Fruit fly (Drosophila melanogaster) whole organism, embryonic: Measurements from ENCODE around the gene dock.

ENCODE experiments used
- Atf6 ChIP-seq: fragments of 200-800 bp; sonication (Bioruptor generic); IDR thresholded peaks from 2 replicates; pipeline ENCODE4 v1.3.6; 2022; ENCODE audit warnings: missing biosample characterization, missing genetic modification characterization
- Bdp1 ChIP-seq: fragments of 200-800 bp; sonication (Bioruptor generic); optimal IDR thresholded peaks from 3 replicates; lab custom pipeline; 2016; ENCODE audit warnings: missing biosample characterization, missing genetic modification characterization
- CG10209 ChIP-seq: fragments of 200-800 bp; sonication (Bioruptor generic); optimal IDR thresholded peaks from 3 replicates; lab custom pipeline; 2017; ENCODE audit warnings: missing biosample characterization, mild to moderate bottlenecking, missing genetic modification characterization, missing genetic modification reagents
- CG10565 ChIP-seq: fragments of 200-800 bp; sonication (Bioruptor generic); optimal IDR thresholded peaks from 3 replicates; lab custom pipeline; 2016; ENCODE audit warnings: missing biosample characterization, mild to moderate bottlenecking, missing genetic modification characterization
- CG12155 ChIP-seq: fragments of 200-800 bp; sonication (Bioruptor generic); optimal IDR thresholded peaks from 3 replicates; lab custom pipeline; 2016; ENCODE audit warnings: missing biosample characterization, missing genetic modification characterization
- CG12391 ChIP-seq: fragments of 200-800 bp; sonication (Bioruptor generic); optimal IDR thresholded peaks from 3 replicates; lab custom pipeline; 2018; ENCODE audit warnings: missing biosample characterization, mild to moderate bottlenecking, missing genetic modification characterization, moderate library complexity
- CG12659 ChIP-seq: fragments of 200-800 bp; sonication (Bioruptor generic); optimal IDR thresholded peaks from 3 replicates; lab custom pipeline; 2017; ENCODE audit warnings: mild to moderate bottlenecking, missing biosample characterization, missing genetic modification reagents, missing genetic modification characterization
- CG14667 ChIP-seq: fragments of 200-800 bp; sonication (Bioruptor generic); IDR thresholded peaks from 2 replicates; pipeline ENCODE4 v1.3.6; 2022; ENCODE audit warnings: missing biosample characterization, missing genetic modification characterization
- CG14710 ChIP-seq: fragments of 200-800 bp; sonication (Bioruptor generic); optimal IDR thresholded peaks from 3 replicates; lab custom pipeline; 2019; ENCODE audit warnings: missing biosample characterization, mild to moderate bottlenecking, missing genetic modification characterization, moderate library complexity
- CG14965 ChIP-seq: fragments of 200-800 bp; sonication (Bioruptor generic); optimal IDR thresholded peaks from 2 replicates; lab custom pipeline; 2016; ENCODE audit warnings: missing biosample characterization, missing genetic modification characterization, borderline replicate concordance
- CG17328 ChIP-seq: fragments of 200-800 bp; sonication (Bioruptor generic); IDR thresholded peaks from 2 replicates; pipeline ENCODE4 v1.3.6; 2022; ENCODE audit warnings: missing biosample characterization, missing genetic modification characterization
- CG18599 ChIP-seq: fragments of 200-800 bp; sonication (Bioruptor generic); optimal IDR thresholded peaks from 3 replicates; lab custom pipeline; 2017; ENCODE audit warnings: missing biosample characterization, missing genetic modification characterization, mild to moderate bottlenecking, moderate library complexity, missing genetic modification reagents
- CG2116 ChIP-seq: fragments of 200-800 bp; sonication (Bioruptor generic); optimal IDR thresholded peaks from 3 replicates; lab custom pipeline; 2018; ENCODE audit warnings: missing biosample characterization, mild to moderate bottlenecking, missing genetic modification characterization
- CG2202 ChIP-seq: fragments of 200-800 bp; sonication (Bioruptor generic); optimal IDR thresholded peaks from 2 replicates; lab custom pipeline; 2018; ENCODE audit warnings: missing biosample characterization, mild to moderate bottlenecking, missing genetic modification characterization
- CG31441 ChIP-seq: fragments of 200-800 bp; sonication (Bioruptor generic); IDR thresholded peaks from 2 replicates; pipeline ENCODE4 v1.3.6; 2022; ENCODE audit warnings: missing biosample characterization, missing genetic modification characterization
- CG3163 ChIP-seq: fragments of 200-800 bp; sonication (Bioruptor generic); optimal IDR thresholded peaks from 3 replicates; lab custom pipeline; 2016; ENCODE audit warnings: missing biosample characterization, missing genetic modification characterization
- CG33213 ChIP-seq: fragments of 200-800 bp; sonication (Bioruptor generic); optimal IDR thresholded peaks from 3 replicates; lab custom pipeline; 2016; ENCODE audit warnings: missing biosample characterization, missing genetic modification characterization
- CG4282 ChIP-seq: fragments of 200-800 bp; sonication (Bioruptor generic); optimal IDR thresholded peaks from 2 replicates; lab custom pipeline; 2016; ENCODE audit warnings: missing biosample characterization, missing genetic modification characterization
- CG4730 ChIP-seq: fragments of 200-800 bp; sonication (Bioruptor generic); IDR thresholded peaks from 2 replicates; pipeline ENCODE4 v1.3.6; 2022; ENCODE audit warnings: missing biosample characterization, missing genetic modification characterization
- CG5180 ChIP-seq: fragments of 200-800 bp; sonication (Bioruptor generic); optimal IDR thresholded peaks from 3 replicates; lab custom pipeline; 2017; ENCODE audit warnings: missing biosample characterization, missing genetic modification characterization, mild to moderate bottlenecking, moderate library complexity, missing genetic modification reagents
- CG5953 ChIP-seq: fragments of 200-800 bp; sonication (Bioruptor generic); IDR thresholded peaks from 2 replicates; pipeline ENCODE4 v1.3.6; 2022; ENCODE audit warnings: missing biosample characterization, missing genetic modification characterization
- CG7786 ChIP-seq: fragments of 200-800 bp; sonication (Bioruptor generic); optimal IDR thresholded peaks from 2 replicates; lab custom pipeline; 2016; ENCODE audit warnings: missing biosample characterization, missing genetic modification characterization
- CG9876 ChIP-seq: fragments of 200-800 bp; sonication (Bioruptor generic); optimal IDR thresholded peaks from 2 replicates; lab custom pipeline; 2016; ENCODE audit warnings: missing biosample characterization, missing genetic modification characterization
- CkIIα-i1 ChIP-seq: fragments of 200-800 bp; sonication (Bioruptor generic); IDR thresholded peaks from 2 replicates; pipeline ENCODE4 v1.3.6; 2022; ENCODE audit warnings: missing biosample characterization, missing genetic modification characterization
- CoRest ChIP-seq: fragments of 200-800 bp; sonication (Bioruptor generic); optimal IDR thresholded peaks from 3 replicates; lab custom pipeline; 2018; ENCODE audit warnings: missing biosample characterization, mild to moderate bottlenecking, missing genetic modification characterization, moderate library complexity
- Dp ChIP-seq: fragments of 200-800 bp; sonication (Bioruptor generic); optimal IDR thresholded peaks from 2 replicates; lab custom pipeline; 2018; ENCODE audit warnings: missing biosample characterization, mild to moderate bottlenecking, missing genetic modification characterization, moderate library complexity
- Hr78 ChIP-seq, 2 experiments: fragments of 200-800 bp in 1 of 2; fragments of >200 bp in 1 of 2; sonication (Bioruptor generic) in 1 of 2; optimal IDR thresholded peaks; 2 replicates each; lab custom pipeline; 2017 to 2019; ENCODE audit warnings: missing biosample characterization in 2 of 2, missing genetic modification characterization in 2 of 2, mild to moderate bottlenecking in 1 of 2, moderate library complexity in 1 of 2
- Mrtf ChIP-seq: fragments of 200-800 bp; sonication (Bioruptor generic); IDR thresholded peaks from 3 replicates; pipeline ENCODE4 v1.3.6; 2022; ENCODE audit warnings: missing biosample characterization, missing genetic modification characterization
- NC2α ChIP-seq: fragments of 200-800 bp; sonication (Bioruptor generic); optimal IDR thresholded peaks from 2 replicates; lab custom pipeline; 2016; ENCODE audit warnings: missing biosample characterization, missing genetic modification characterization
- NK7.1 ChIP-seq: fragments of 200-800 bp; sonication (Bioruptor generic); optimal IDR thresholded peaks from 3 replicates; lab custom pipeline; 2016; ENCODE audit warnings: missing biosample characterization, missing genetic modification characterization
- Sry-δ ChIP-seq: fragments of 200-800 bp; sonication (Bioruptor generic); optimal IDR thresholded peaks from 2 replicates; lab custom pipeline; 2016; ENCODE audit warnings: missing biosample characterization, missing genetic modification characterization
- Usf ChIP-seq: fragments of 200-800 bp; sonication (Bioruptor generic); optimal IDR thresholded peaks from 2 replicates; lab custom pipeline; 2017; ENCODE audit warnings: missing genotype, missing biosample characterization, missing genetic modification characterization
- ara ChIP-seq: fragments of 200-800 bp; sonication (Bioruptor generic); IDR thresholded peaks from 2 replicates; pipeline ENCODE4 v1.3.6; 2022; ENCODE audit warnings: missing biosample characterization, missing genetic modification characterization
- ash1 ChIP-seq: fragments of 200-800 bp; sonication (Bioruptor generic); optimal IDR thresholded peaks from 2 replicates; lab custom pipeline; 2018; ENCODE audit warnings: missing biosample characterization, mild to moderate bottlenecking, missing genetic modification characterization
- az2 ChIP-seq: fragments of 200-800 bp; sonication (Bioruptor generic); optimal IDR thresholded peaks from 3 replicates; lab custom pipeline; 2016; ENCODE audit warnings: missing biosample characterization, missing genetic modification characterization
- btn ChIP-seq: fragments of 200-800 bp; sonication (Bioruptor generic); optimal IDR thresholded peaks from 2 replicates; lab custom pipeline; 2016; ENCODE audit warnings: missing biosample characterization, missing genetic modification characterization
- ci ChIP-seq: fragments of 200-800 bp; sonication (Bioruptor generic); IDR thresholded peaks from 3 replicates; pipeline ENCODE4 v1.3.6; 2022; ENCODE audit warnings: missing biosample characterization, missing genetic modification characterization
- esg ChIP-seq: fragments of 200-800 bp; sonication (Bioruptor generic); conservative IDR thresholded peaks from 2 replicates; pipeline ENCODE4 v1.3.6; 2022; ENCODE audit warnings: missing biosample characterization, missing genetic modification characterization
- gro ChIP-seq: fragments of 200-800 bp; sonication (Bioruptor generic); optimal IDR thresholded peaks from 2 replicates; lab custom pipeline; 2016; ENCODE audit warnings: missing biosample characterization, missing genetic modification characterization
- gsb ChIP-seq: fragments of 200-800 bp; sonication (Bioruptor generic); IDR thresholded peaks from 2 replicates; pipeline ENCODE4 v1.3.6; 2022; ENCODE audit warnings: missing biosample characterization, missing genetic modification characterization
- klu ChIP-seq: fragments of 200-800 bp; sonication (Bioruptor generic); IDR thresholded peaks from 2 replicates; pipeline ENCODE4 v1.3.6; 2022; ENCODE audit warnings: missing biosample characterization, missing genetic modification characterization
- nerfin-1 ChIP-seq: fragments of 200-800 bp; sonication (Bioruptor generic); optimal IDR thresholded peaks from 3 replicates; lab custom pipeline; 2019; ENCODE audit warnings: missing biosample characterization, mild to moderate bottlenecking, missing genetic modification characterization, moderate library complexity
- pb ChIP-seq: fragments of 200-800 bp; sonication (Bioruptor generic); optimal IDR thresholded peaks from 3 replicates; lab custom pipeline; 2016; ENCODE audit warnings: missing biosample characterization, missing genetic modification characterization
- pzg ChIP-seq: fragments of 200-800 bp; sonication (Bioruptor generic); optimal IDR thresholded peaks from 3 replicates; lab custom pipeline; 2018; ENCODE audit warnings: missing biosample characterization, mild to moderate bottlenecking, missing genetic modification characterization, moderate library complexity
- ro ChIP-seq: fragments of 200-800 bp; sonication (Bioruptor generic); IDR thresholded peaks from 2 replicates; pipeline ENCODE4 v1.3.6; 2022; ENCODE audit warnings: missing biosample characterization, missing genetic modification characterization
- sd ChIP-seq: fragments of 200-800 bp; sonication (Bioruptor generic); optimal IDR thresholded peaks from 3 replicates; lab custom pipeline; 2018; ENCODE audit warnings: missing biosample characterization, mild to moderate bottlenecking, missing genetic modification characterization, moderate library complexity
- sug ChIP-seq: fragments of 200-800 bp; optimal IDR thresholded peaks from 2 replicates; lab custom pipeline; 2019; ENCODE audit warnings: missing biosample characterization, mild to moderate bottlenecking, missing genetic modification characterization, moderate library complexity
- vfl ChIP-seq: fragments of 200-800 bp; sonication (Bioruptor generic); optimal IDR thresholded peaks from 2 replicates; lab custom pipeline; 2016; ENCODE audit warnings: missing biosample characterization, missing genetic modification characterization
- vvl ChIP-seq: fragments of 200-800 bp; sonication (Bioruptor generic); IDR thresholded peaks from 2 replicates; pipeline ENCODE4 v1.3.6; 2022; ENCODE audit warnings: missing biosample characterization, missing genetic modification characterization
- wek ChIP-seq: fragments of 200-800 bp; sonication (Bioruptor generic); optimal IDR thresholded peaks from 3 replicates; lab custom pipeline; 2018; ENCODE audit warnings: missing biosample characterization, mild to moderate bottlenecking, missing genetic modification characterization, moderate library complexity
- zfh2 ChIP-seq: fragments of 200-800 bp; sonication (Bioruptor generic); optimal IDR thresholded peaks from 2 replicates; lab custom pipeline; 2016; ENCODE audit warnings: missing biosample characterization, missing genetic modification characterization

The dock gene

DNA sequence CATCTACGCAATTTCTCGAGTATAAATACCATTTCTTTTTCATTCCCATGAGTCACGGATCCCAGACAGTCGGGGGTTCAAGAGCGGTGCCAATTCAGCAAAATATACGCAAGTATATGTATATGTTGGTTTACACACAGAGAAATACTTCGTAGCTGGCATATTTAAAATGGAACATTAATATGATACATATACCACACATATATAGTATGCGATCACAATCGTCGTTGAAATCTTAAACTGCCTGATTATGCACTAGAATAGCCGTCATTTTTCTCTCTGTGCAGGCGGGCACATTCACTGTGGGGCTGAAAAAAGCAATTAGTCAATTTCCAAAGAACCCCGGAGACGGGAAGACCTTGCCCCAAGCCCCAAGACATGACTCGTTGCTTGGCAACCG lies 15.9 kb downstream of the dock start (continued):
- TF ChIP-seq Hr78 (GFP tag; optimal IDR thresholded peaks at IDR 0.05; lab: Kevin White, UChicago), result no peak
- TF ChIP-seq pzg (GFP tag; lab: Kevin White, UChicago), result no peak
- peak; percentile 44 for TF ChIP-seq Usf (GFP tag; lab: Kevin White, UChicago)
- TF ChIP-seq CG12391 (tag; lab: Kevin White, UChicago), result peak; percentile 70
- TF ChIP-seq Dp (GFP tag; lab: Kevin White, UChicago), result no peak
- peak; percentile 62 for TF ChIP-seq az2 (GFP tag; lab: Kevin White, UChicago)
- peak; percentile 81 for TF ChIP-seq CG7786
- TF ChIP-seq CG18599 (GFP tag; lab: Kevin White, UChicago), result peak; percentile 85
- TF ChIP-seq ci (GFP tag; lab: Robert Waterston, UW), result peak; percentile 82
- peak; percentile 84 for TF ChIP-seq esg (GFP tag; lab: Robert Waterston, UW)
- TF ChIP-seq CG2116 (GFP tag; lab: Kevin White, UChicago), result peak; percentile 10
- TF ChIP-seq CG9876, result peak; percentile 29
- TF ChIP-seq sug, result peak; percentile 48
- no peak for TF ChIP-seq CG14965 (GFP tag; lab: Kevin White, UChicago)
- TF ChIP-seq ash1 (GFP tag; lab: Kevin White, UChicago), result no peak
- TF ChIP-seq Atf6 (GFP tag; lab: Robert Waterston, UW), result peak; percentile 85
- TF ChIP-seq btn (GFP tag; lab: Kevin White, UChicago), result no peak
- no peak for TF ChIP-seq CG5953
- TF ChIP-seq CG12155, result peak; percentile 70
- TF ChIP-seq CG17328 (GFP tag; lab: Robert Waterston, UW), result peak; percentile 69
- peak; percentile 75 for TF ChIP-seq vfl (GFP tag; lab: Kevin White, UChicago)
- TF ChIP-seq gsb, result peak; percentile 71; the same call in 1 of the 2 replicates
- TF ChIP-seq CG5180, result no peak
- peak; percentile 39; the same call in 1 of the 2 replicates for TF ChIP-seq ro (GFP tag; lab: Robert Waterston, UW)
- TF ChIP-seq CG33213, result no peak
- TF ChIP-seq CG10209 (GFP tag; lab: Kevin White, UChicago), result peak; percentile 67
- no peak for TF ChIP-seq CG2202
- TF ChIP-seq wek (GFP tag; lab: Kevin White, UChicago), result no peak
- no peak for TF ChIP-seq NC2α (GFP tag; lab: Kevin White, UChicago)
- TF ChIP-seq CoRest, result peak; percentile 69
- TF ChIP-seq CG12659 (GFP tag; lab: Kevin White, UChicago), result peak; percentile 69
- peak; percentile 26 for TF ChIP-seq NK7.1 (GFP tag; lab: Kevin White, UChicago)
- TF ChIP-seq CG31441 (GFP tag; lab: Robert Waterston, UW), result peak; percentile 47; the same call in 1 of the 2 replicates
- peak; percentile 44 for TF ChIP-seq Bdp1 (GFP tag; lab: Kevin White, UChicago)
- peak; percentile 53 for TF ChIP-seq pb
- peak; percentile 40 for TF ChIP-seq sd (tag; lab: Kevin White, UChicago)
- TF ChIP-seq zfh2 (GFP tag; lab: Kevin White, UChicago), result peak; percentile 71
- peak; percentile 8 for TF ChIP-seq Sry-δ (GFP tag; lab: Kevin White, UChicago)
- TF ChIP-seq nerfin-1 (tag; lab: Kevin White, UChicago), result no peak
- peak; percentile 70; the same call in 1 of the 3 replicates for TF ChIP-seq Mrtf (GFP tag; lab: Robert Waterston, UW)
- TF ChIP-seq CkIIα-i1 (GFP tag; lab: Robert Waterston, UW), result 0 out of 2 replicates have a peak, but pooled peaks have one; percentile 39
- TF ChIP-seq CG14667 (GFP tag; lab: Robert Waterston, UW), result peak; percentile 64
- peak; percentile 77 for TF ChIP-seq klu (GFP tag; lab: Robert Waterston, UW)
- peak; percentile 87 for TF ChIP-seq gro
- TF ChIP-seq ara, result peak; percentile 74
- TF ChIP-seq CG10565 (GFP tag; lab: Kevin White, UChicago), result no peak
- TF ChIP-seq CG4282 (GFP tag; lab: Kevin White, UChicago), result no peak
- TF ChIP-seq CG3163 (GFP tag; lab: Kevin White, UChicago), result no peak
- TF ChIP-seq CG14710, result peak; percentile 39
- TF ChIP-seq CG4730, result peak; percentile 51; the same call in 1 of the 2 replicates
- TF ChIP-seq vvl (GFP tag; lab: Robert Waterston, UW), result peak; percentile 89
